Worm (Caenorhabditis elegans): Measurements from ENCODE around the gene F25E5.5.

F25E5.5 gene

DNA sequence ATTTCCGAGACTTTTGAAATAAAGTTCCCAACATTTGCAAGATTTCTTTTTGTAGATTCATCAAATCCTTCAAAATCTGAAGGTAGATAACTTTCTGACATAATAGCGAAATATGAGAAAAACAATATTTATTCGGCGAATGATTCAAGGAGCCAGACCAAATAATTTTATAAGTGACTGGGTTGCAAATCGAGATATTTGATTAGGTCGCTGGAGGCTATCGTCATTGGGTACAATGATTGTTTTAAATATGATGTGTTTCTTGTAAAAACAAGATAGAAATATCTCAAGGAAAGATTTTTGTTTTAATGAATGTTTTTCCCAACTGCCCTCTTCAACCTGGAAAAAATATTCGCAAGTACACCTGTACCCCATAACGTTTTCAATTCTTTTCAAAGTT lies 18.2 kb upstream of the F25E5.5 start, which contains the start of gene srw-69:
TSS of gene srw-69 (minus strand) at position 101 of the 400 bp plus-strand sequence.
- TF ChIP-seq C16A3.4 (tag; optimal IDR thresholded peaks at IDR 0.05): no peak
- TF ChIP-seq C04F5.9 (tag; optimal IDR thresholded peaks at IDR 0.05): no peak
- no peak for TF ChIP-seq unc-86 (tag; optimal IDR thresholded peaks at IDR 0.05)
- TF ChIP-seq nhr-77 (tag; optimal IDR thresholded peaks at IDR 0.05): no peak
- TF ChIP-seq snpc-4 (tag; optimal IDR thresholded peaks at IDR 0.05): no peak

DNA sequence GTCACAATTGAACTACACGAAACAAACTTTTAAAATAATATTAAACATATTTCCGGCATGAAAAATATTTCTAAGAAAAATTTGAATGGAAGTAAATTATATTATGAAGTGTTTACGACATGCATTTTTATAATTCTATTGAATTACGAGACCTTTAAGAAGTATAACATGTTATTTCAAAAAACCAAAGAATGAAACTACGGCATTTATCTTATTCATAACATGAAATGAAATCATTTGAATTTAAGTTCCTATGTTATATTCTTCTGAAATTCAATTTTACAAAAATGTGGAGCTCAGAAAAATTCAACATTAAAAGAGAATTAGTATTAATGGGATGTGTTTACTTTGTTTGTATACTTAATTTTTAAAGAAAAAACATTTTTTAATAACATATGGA lies 16.0 kb upstream of the F25E5.5 start, which contains the start of gene srw-71:
TSS of gene srw-71 (minus strand) at position 101 of the 400 bp plus-strand sequence.
- TF ChIP-seq fkh-8 (tag; optimal IDR thresholded peaks at IDR 0.05) (peak; percentile 33), nhr-11 (tag; optimal IDR thresholded peaks at IDR 0.05) (peak; percentile 30), ceh-90 (tag; optimal IDR thresholded peaks at IDR 0.05) (no peak)

- TF ChIP-seq lin-14 (GFP tag; optimal IDR thresholded peaks at IDR 0.05): no peak
- no peak for TF ChIP-seq lsy-2 (tag; optimal IDR thresholded peaks at IDR 0.05)
- no peak for TF ChIP-seq nhr-76 (tag; optimal IDR thresholded peaks at IDR 0.05)
- TF ChIP-seq dsc-1 (tag; optimal IDR thresholded peaks at IDR 0.05): no peak
- TF ChIP-seq nhr-11 (tag; optimal IDR thresholded peaks at IDR 0.05): no peak
- no peak for TF ChIP-seq alr-1 (tag; optimal IDR thresholded peaks at IDR 0.05; ENCODE audit: borderline replicate concordance)
- no peak for TF ChIP-seq ceh-63 (GFP tag; optimal IDR thresholded peaks at IDR 0.05)
- TF ChIP-seq efl-1 (optimal IDR thresholded peaks at IDR 0.05): no peak
- TF ChIP-seq efl-1 (GFP tag; optimal IDR thresholded peaks at IDR 0.05 in 1 of 2): peak in 1 of 2 experiments; percentile 80
- TF ChIP-seq lin-39 (tag; optimal IDR thresholded peaks at IDR 0.05): no peak
- no peak for TF ChIP-seq lin-15B (tag; optimal IDR thresholded peaks at IDR 0.05)
- TF ChIP-seq zag-1 (tag; optimal IDR thresholded peaks at IDR 0.05): no peak
- no peak for TF ChIP-seq mdl-1 (tag; optimal IDR thresholded peaks at IDR 0.05)
- no peak for TF ChIP-seq mef-2 (tag; optimal IDR thresholded peaks at IDR 0.05)
- no peak for TF ChIP-seq ztf-11 (tag; optimal IDR thresholded peaks at IDR 0.05)
- TF ChIP-seq snu-23 (GFP tag; optimal IDR thresholded peaks at IDR 0.05): peak; percentile 44
- TF ChIP-seq nhr-12 (tag; optimal IDR thresholded peaks at IDR 0.05): no peak
- peak; percentile 52 for TF ChIP-seq ama-1 (optimal IDR thresholded peaks at IDR 0.05)
- peak; percentile 53 for TF ChIP-seq nhr-85 (tag)
- TF ChIP-seq egl-27 (tag; optimal IDR thresholded peaks at IDR 0.05): no peak
- TF ChIP-seq nhr-84 (tag; optimal IDR thresholded peaks at IDR 0.05): no peak
- TF ChIP-seq vab-15 (tag; optimal IDR thresholded peaks at IDR 0.05): no peak
- no peak for TF ChIP-seq hlh-17 (GFP tag; optimal IDR thresholded peaks at IDR 0.05; ENCODE audit: borderline replicate concordance)
- TF ChIP-seq unc-130 (tag; optimal IDR thresholded peaks at IDR 0.05): no peak
- no peak for TF ChIP-seq nhr-77 (tag; optimal IDR thresholded peaks at IDR 0.05)
- TF ChIP-seq lir-3 (tag; optimal IDR thresholded peaks at IDR 0.05; ENCODE audit: poor library complexity): peak; percentile 21
- TF ChIP-seq hpl-2 (GFP tag; optimal IDR thresholded peaks at IDR 0.05): no peak
- TF ChIP-seq sox-4 (tag; optimal IDR thresholded peaks at IDR 0.05): no peak
- peak; percentile 24 for TF ChIP-seq nhr-90 (tag; optimal IDR thresholded peaks at IDR 0.05; ENCODE audit: poor library complexity)
- no peak for TF ChIP-seq C04F5.9 (tag; optimal IDR thresholded peaks at IDR 0.05)
- 0 out of 2 replicates have a peak, but pooled peaks have one; percentile 10 for TF ChIP-seq ceh-88 (GFP tag; IDR thresholded peaks at IDR 0.05)
- TF ChIP-seq ztf-4 (tag; optimal IDR thresholded peaks at IDR 0.05): no peak
- no peak for TF ChIP-seq pag-3 (tag; optimal IDR thresholded peaks at IDR 0.05; ENCODE audit: borderline replicate concordance, insufficient read depth)
- TF ChIP-seq nhr-28 (tag; optimal IDR thresholded peaks at IDR 0.05): no peak
- TF ChIP-seq fkh-4 (tag; optimal IDR thresholded peaks at IDR 0.05; ENCODE audit: borderline replicate concordance): no peak
- TF ChIP-seq F16B12.6 (tag; optimal IDR thresholded peaks at IDR 0.05): no peak
- TF ChIP-seq skn-1 (tag; optimal IDR thresholded peaks at IDR 0.05): no peak
- TF ChIP-seq snpc-4 (tag; optimal IDR thresholded peaks at IDR 0.05): no peak
- TF ChIP-seq ceh-82 (tag; optimal IDR thresholded peaks at IDR 0.05): no peak
- no peak for TF ChIP-seq fkh-10 (GFP tag; optimal IDR thresholded peaks at IDR 0.05)
- no peak for TF ChIP-seq Y116A8C.19 (tag; optimal IDR thresholded peaks at IDR 0.05; ENCODE audit: borderline replicate concordance)
- no peak for TF ChIP-seq nhr-19 (GFP tag; conservative IDR thresholded peaks at IDR 0.05)
- no peak for TF ChIP-seq pqm-1 (tag; optimal IDR thresholded peaks at IDR 0.05)
- TF ChIP-seq aha-1 (tag; optimal IDR thresholded peaks at IDR 0.05): no peak
Measured at ce11 chrV:7432441-7433146, 14.5 kb upstream of the F25E5.5 start.

Data from whole organism, L1 larva.